Worm (Caenorhabditis elegans) whole organism, late embryonic: ENCODE data around the gene spp-24.

Source experiments
- C08G9.2 ChIP-seq: sonication (generic microtip); optimal IDR thresholded peaks from 2 replicates; lab custom pipeline; 2016; ENCODE audit warnings: mild to moderate bottlenecking, missing genetic modification characterization, moderate library complexity, missing compliant biosample characterization
- C38D4.7 ChIP-seq: fragments of 200-800 bp; sonication (Bioruptor generic); optimal IDR thresholded peaks from 2 replicates; lab custom pipeline; 2018; ENCODE audit warnings: mild to moderate bottlenecking, missing genetic modification characterization, moderate library complexity, missing compliant biosample characterization
- K02D7.2 ChIP-seq: sonication (generic microtip); optimal IDR thresholded peaks from 2 replicates; lab custom pipeline; 2017; ENCODE audit warnings: mild to moderate bottlenecking, missing genetic modification characterization, missing compliant biosample characterization
- K09A11.1 ChIP-seq: sonication (generic microtip); optimal IDR thresholded peaks from 2 replicates; lab custom pipeline; 2017; ENCODE audit warnings: antibody characterized with exemption, mild to moderate bottlenecking, missing genetic modification characterization, missing compliant biosample characterization; ENCODE audit not compliant: insufficient read depth
- Y22D7AL.16 ChIP-seq: sonication (generic microtip); optimal IDR thresholded peaks from 2 replicates; lab custom pipeline; 2016; ENCODE audit warnings: missing genetic modification characterization, missing compliant biosample characterization
- ahr-1 ChIP-seq: sonication (generic microtip); optimal IDR thresholded peaks from 2 replicates; lab custom pipeline; 2016; ENCODE audit warnings: missing genetic modification characterization, missing compliant biosample characterization
- ama-1 ChIP-seq: fragments of 150-350 bp; optimal IDR thresholded peaks from 2 replicates; lab custom pipeline; 2014
- ceh-18 ChIP-seq: sonication (generic microtip); optimal IDR thresholded peaks from 2 replicates; lab custom pipeline; 2016; ENCODE audit warnings: missing genetic modification characterization, missing compliant biosample characterization
- ceh-19 ChIP-seq: fragments of 200-800 bp; sonication (Bioruptor generic); optimal IDR thresholded peaks from 2 replicates; lab custom pipeline; 2018; ENCODE audit warnings: mild to moderate bottlenecking, missing genetic modification characterization, missing compliant biosample characterization
- ceh-22 ChIP-seq: sonication (generic microtip); optimal IDR thresholded peaks from 2 replicates; lab custom pipeline; 2017; ENCODE audit warnings: missing biosample characterization, missing genetic modification characterization
- ceh-31 ChIP-seq: sonication (generic microtip); optimal IDR thresholded peaks from 2 replicates; lab custom pipeline; 2016; ENCODE audit warnings: missing genetic modification characterization, missing compliant biosample characterization
- ceh-34 ChIP-seq: sonication (generic microtip); optimal IDR thresholded peaks from 2 replicates; lab custom pipeline; 2016; ENCODE audit warnings: mild to moderate bottlenecking, missing genetic modification characterization, missing compliant biosample characterization
- ceh-6 ChIP-seq: fragments of 200-800 bp; sonication (Bioruptor generic); optimal IDR thresholded peaks from 2 replicates; lab custom pipeline; 2018; ENCODE audit warnings: mild to moderate bottlenecking, missing genetic modification characterization, missing compliant biosample characterization
- ceh-9 ChIP-seq: sonication (generic microtip); optimal IDR thresholded peaks from 2 replicates; lab custom pipeline; 2016; ENCODE audit warnings: mild to moderate bottlenecking, missing genetic modification characterization, inconsistent platforms, missing compliant biosample characterization
- che-1 ChIP-seq: sonication (generic microtip); optimal IDR thresholded peaks from 2 replicates; lab custom pipeline; 2016; ENCODE audit warnings: mild to moderate bottlenecking, missing genetic modification characterization, missing compliant biosample characterization
- dmd-4 ChIP-seq: sonication (generic microtip); optimal IDR thresholded peaks from 2 replicates; lab custom pipeline; 2016; ENCODE audit warnings: borderline replicate concordance, missing genetic modification characterization, missing compliant biosample characterization
- dve-1 ChIP-seq: sonication (generic microtip); optimal IDR thresholded peaks from 2 replicates; lab custom pipeline; 2017; ENCODE audit warnings: antibody characterized with exemption, mild to moderate bottlenecking, missing genetic modification characterization, missing compliant biosample characterization
- elt-2 ChIP-seq: sonication (generic microtip); optimal IDR thresholded peaks from 2 replicates; lab custom pipeline; 2016; ENCODE audit warnings: missing genetic modification reagents, missing genetic modification characterization, missing compliant biosample characterization
- eyg-1 ChIP-seq: sonication (generic microtip); optimal IDR thresholded peaks from 2 replicates; lab custom pipeline; 2016; ENCODE audit warnings: missing genotype, missing genetic modification characterization, missing compliant biosample characterization
- fax-1 ChIP-seq: sonication (generic microtip); optimal IDR thresholded peaks from 2 replicates; lab custom pipeline; 2016; ENCODE audit warnings: missing genotype, missing genetic modification characterization, missing compliant biosample characterization
- fkh-10 ChIP-seq: fragments of 150-350 bp; optimal IDR thresholded peaks from 2 replicates; lab custom pipeline; 2014; ENCODE audit warnings: missing biosample characterization, missing genetic modification reagents, missing genetic modification characterization
- hlh-13 ChIP-seq: fragments of 200-800 bp; sonication (Bioruptor generic); optimal IDR thresholded peaks from 2 replicates; lab custom pipeline; 2018; ENCODE audit warnings: mild to moderate bottlenecking, missing genetic modification characterization, missing compliant biosample characterization
- hlh-15 ChIP-seq: sonication (generic microtip); optimal IDR thresholded peaks from 2 replicates; lab custom pipeline; 2016; ENCODE audit warnings: missing genetic modification characterization, missing compliant biosample characterization
- hlh-30 ChIP-seq: sonication (generic microtip); optimal IDR thresholded peaks from 2 replicates; lab custom pipeline; 2017; ENCODE audit warnings: antibody characterized with exemption, missing genetic modification characterization, missing compliant biosample characterization; ENCODE audit not compliant: insufficient read depth
- hlh-6 ChIP-seq: sonication (generic microtip); optimal IDR thresholded peaks from 2 replicates; lab custom pipeline; 2016; ENCODE audit warnings: missing genotype, missing genetic modification characterization, missing compliant biosample characterization
- hlh-8 ChIP-seq: sonication (generic microtip); optimal IDR thresholded peaks from 2 replicates; lab custom pipeline; 2016; ENCODE audit warnings: missing genotype, missing genetic modification characterization, missing compliant biosample characterization
- lim-6 ChIP-seq: sonication (generic microtip); optimal IDR thresholded peaks from 2 replicates; lab custom pipeline; 2016; ENCODE audit warnings: missing genetic modification characterization, missing compliant biosample characterization
- lin-11 ChIP-seq: fragments of 200-800 bp; sonication (Bioruptor generic); optimal IDR thresholded peaks from 2 replicates; lab custom pipeline; 2018; ENCODE audit warnings: mild to moderate bottlenecking, missing genetic modification characterization, missing compliant biosample characterization
- madf-2 ChIP-seq: sonication (generic microtip); optimal IDR thresholded peaks from 2 replicates; lab custom pipeline; 2017; ENCODE audit warnings: missing genetic modification characterization, missing compliant biosample characterization
- mec-3 ChIP-seq: sonication (generic microtip); optimal IDR thresholded peaks from 2 replicates; lab custom pipeline; 2016; ENCODE audit warnings: borderline replicate concordance, missing genetic modification characterization, missing compliant biosample characterization
- nfya-1 ChIP-seq: sonication (generic microtip); optimal IDR thresholded peaks from 2 replicates; lab custom pipeline; 2017; ENCODE audit warnings: missing genetic modification characterization, mild to moderate bottlenecking, missing compliant biosample characterization, antibody characterized with exemption, moderate library complexity
- nhr-11 ChIP-seq: fragments of 150-350 bp; optimal IDR thresholded peaks from 2 replicates; lab custom pipeline; 2014; ENCODE audit warnings: missing biosample characterization, missing genetic modification characterization
- nhr-232 ChIP-seq: sonication (generic microtip); optimal IDR thresholded peaks from 2 replicates; lab custom pipeline; 2016; ENCODE audit warnings: missing genetic modification characterization, missing compliant biosample characterization
- odd-2 ChIP-seq: sonication (generic microtip); optimal IDR thresholded peaks from 2 replicates; lab custom pipeline; 2017; ENCODE audit warnings: antibody characterized with exemption, mild to moderate bottlenecking, missing genetic modification characterization, missing compliant biosample characterization
- pag-3 ChIP-seq: sonication (generic microtip); optimal IDR thresholded peaks from 2 replicates; lab custom pipeline; 2016; ENCODE audit warnings: missing compliant biosample characterization, missing genetic modification characterization, borderline replicate concordance
- pat-9 ChIP-seq: fragments of 200-800 bp; sonication (Bioruptor generic); optimal IDR thresholded peaks from 2 replicates; lab custom pipeline; 2018; ENCODE audit warnings: mild to moderate bottlenecking, missing genetic modification characterization, moderate library complexity, missing compliant biosample characterization
- pax-1 ChIP-seq: fragments of 150-350 bp; optimal IDR thresholded peaks from 2 replicates; lab custom pipeline; 2014; ENCODE audit warnings: missing biosample characterization, missing genetic modification characterization
- pha-2 ChIP-seq: sonication (generic microtip); optimal IDR thresholded peaks from 2 replicates; lab custom pipeline; 2017; ENCODE audit warnings: mild to moderate bottlenecking, missing genetic modification characterization, missing compliant biosample characterization
- pqm-1 ChIP-seq: sonication (generic microtip); optimal IDR thresholded peaks from 2 replicates; lab custom pipeline; 2016; ENCODE audit warnings: missing genetic modification characterization, missing compliant biosample characterization
- sdc-2 ChIP-seq: sonication (generic microtip); optimal IDR thresholded peaks from 2 replicates; lab custom pipeline; 2016; ENCODE audit warnings: missing genotype, missing genetic modification characterization, missing compliant biosample characterization
- sox-2 ChIP-seq: fragments of 200-800 bp; sonication (Bioruptor generic); IDR thresholded peaks from 2 replicates; pipeline ENCODE4 v1.3.6; 2022; ENCODE audit warnings: missing genetic modification reagents, missing genetic modification characterization, missing compliant biosample characterization
- sox-4 ChIP-seq: sonication (generic microtip); optimal IDR thresholded peaks from 2 replicates; lab custom pipeline; 2017; ENCODE audit warnings: mild to moderate bottlenecking, missing genetic modification characterization, inconsistent platforms, missing compliant biosample characterization
- syd-9 ChIP-seq: sonication (generic microtip); optimal IDR thresholded peaks from 2 replicates; lab custom pipeline; 2016; ENCODE audit warnings: mild to moderate bottlenecking, missing genetic modification characterization, moderate library complexity, missing compliant biosample characterization
- tbx-2 ChIP-seq: sonication (generic microtip); optimal IDR thresholded peaks from 2 replicates; lab custom pipeline; 2016; ENCODE audit warnings: missing genetic modification characterization, missing compliant biosample characterization
- ttx-3 ChIP-seq: sonication (generic microtip); optimal IDR thresholded peaks from 2 replicates; lab custom pipeline; 2016; ENCODE audit warnings: missing genetic modification reagents, missing genetic modification characterization, missing compliant biosample characterization
- unc-42 ChIP-seq: sonication (generic microtip); optimal IDR thresholded peaks from 2 replicates; lab custom pipeline; 2016; ENCODE audit warnings: missing genotype, missing genetic modification characterization, missing compliant biosample characterization
- unc-55 ChIP-seq: sonication (generic microtip); optimal IDR thresholded peaks from 2 replicates; lab custom pipeline; 2017; ENCODE audit warnings: missing biosample characterization, missing genetic modification reagents, missing genetic modification characterization
- ztf-16 ChIP-seq: sonication (generic microtip); optimal IDR thresholded peaks from 2 replicates; lab custom pipeline; 2017; ENCODE audit warnings: missing genetic modification characterization, missing compliant biosample characterization

The spp-24 gene

DNA sequence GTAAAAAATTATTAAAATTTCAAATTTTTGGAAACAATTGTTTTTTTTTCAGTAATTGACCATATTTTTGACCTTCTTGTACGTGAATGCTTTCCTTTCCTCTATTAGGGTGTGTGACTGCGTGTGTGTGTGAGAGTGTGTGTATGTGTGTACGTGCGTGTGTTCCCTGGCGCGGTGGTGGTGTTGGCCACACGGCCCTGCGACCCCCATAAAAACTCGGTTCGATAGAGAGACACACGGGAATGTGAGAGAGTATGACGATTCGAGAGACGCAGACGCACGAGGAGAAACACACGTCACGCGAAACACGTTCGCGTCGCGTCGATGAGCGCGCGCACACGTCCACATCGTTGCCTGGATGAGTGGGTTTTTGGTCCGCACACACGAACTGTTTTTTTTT is 20.6 kb downstream of the spp-24 start (continued):
- no peak for TF ChIP-seq hlh-6 (tag; lab: Kevin White, UChicago)
- peak; percentile 29 for TF ChIP-seq sdc-2
- TF ChIP-seq pha-2 (tag; lab: Kevin White, UChicago) = no peak
- TF ChIP-seq lin-11 = no peak
- no peak for TF ChIP-seq ahr-1
- peak; percentile 17 for TF ChIP-seq unc-42
- TF ChIP-seq ttx-3 (tag; lab: Kevin White, UChicago) = no peak
- TF ChIP-seq pqm-1 (tag; lab: Kevin White, UChicago) = peak; percentile 10
- TF ChIP-seq mec-3 = no peak
- TF ChIP-seq ceh-9 (tag; lab: Kevin White, UChicago) = no peak
- no peak for TF ChIP-seq ztf-16 (tag; lab: Kevin White, UChicago)
- TF ChIP-seq nhr-11 (tag; lab: Kevin White, UChicago) = no peak
- TF ChIP-seq dmd-4 (tag; lab: Kevin White, UChicago) = peak; percentile 29
- no peak for TF ChIP-seq K02D7.2 (tag; lab: Kevin White, UChicago)
- no peak for TF ChIP-seq hlh-13 (GFP tag; lab: Kevin White, UChicago)
- no peak for TF ChIP-seq lim-6
- no peak for TF ChIP-seq pat-9 (tag; lab: Kevin White, UChicago)
- TF ChIP-seq ceh-18 (tag; lab: Kevin White, UChicago) = peak; percentile 56
- TF ChIP-seq elt-2 (tag; lab: Kevin White, UChicago) = peak; percentile 28
- TF ChIP-seq pag-3 (tag; lab: Kevin White, UChicago) = no peak
- no peak for TF ChIP-seq Y22D7AL.16 (tag; lab: Kevin White, UChicago)
- no peak for TF ChIP-seq che-1
- TF ChIP-seq ama-1 (lab: Kevin White, UChicago) = no peak
- TF ChIP-seq nhr-232 (tag; lab: Kevin White, UChicago) = no peak
- TF ChIP-seq syd-9 = no peak
- TF ChIP-seq ceh-31 (tag; lab: Kevin White, UChicago) = peak; percentile 74
- TF ChIP-seq madf-2 = peak; percentile 55
- peak; percentile 36 for TF ChIP-seq C08G9.2 (tag; lab: Kevin White, UChicago)
- TF ChIP-seq ceh-19 (GFP tag; lab: Kevin White, UChicago) = peak; percentile 38
- TF ChIP-seq hlh-8 = no peak
- TF ChIP-seq nfya-1 (tag; lab: Kevin White, UChicago) = peak; percentile 5
- TF ChIP-seq sox-4 (tag; lab: Kevin White, UChicago) = peak; percentile 10
- no peak for TF ChIP-seq fax-1 (tag; lab: Kevin White, UChicago)
- peak; percentile 87 for TF ChIP-seq hlh-30 (tag; lab: Kevin White, UChicago)
- TF ChIP-seq ceh-6 (GFP tag; lab: Kevin White, UChicago) = peak; percentile 41
- no peak for TF ChIP-seq hlh-15 (tag; lab: Kevin White, UChicago)
- TF ChIP-seq pax-1 (tag; lab: Kevin White, UChicago) = no peak
- TF ChIP-seq odd-2 = no peak
- TF ChIP-seq fkh-10 (GFP tag; lab: Kevin White, UChicago) = no peak
- peak; percentile 16 for TF ChIP-seq ceh-34 (tag; lab: Kevin White, UChicago)
- TF ChIP-seq tbx-2 (tag; lab: Kevin White, UChicago) = peak; percentile 54
- no peak for TF ChIP-seq C38D4.7
- no peak for TF ChIP-seq sox-2
- TF ChIP-seq unc-55 (GFP tag; lab: Kevin White, UChicago) = peak; percentile 61
- TF ChIP-seq K09A11.1 (tag; lab: Kevin White, UChicago) = no peak
- no peak for TF ChIP-seq dve-1 (tag; lab: Kevin White, UChicago)
- TF ChIP-seq ceh-22 = no peak
- no peak for TF ChIP-seq eyg-1
